Fruit fly (Drosophila melanogaster): ENCODE results near the gene CG9578.

The CG9578 gene

dm6 chrX:20159679-20160140 lies 10.3 kb upstream of the CG9578 start, which contains the start of gene Rab35 (continued):
- TF ChIP-seq inv (GFP tag; IDR thresholded peaks at IDR 0.05; ENCODE audit: partially characterized antibody) (peak; percentile 95), CG32532 (GFP tag; IDR thresholded peaks at IDR 0.05) (0 out of 2 replicates have a peak, but pooled peaks have one; percentile 13), amos (GFP tag; IDR thresholded peaks at IDR 0.05; ENCODE audit: partially characterized antibody) (peak; percentile 91), CG15514 (GFP tag; optimal IDR thresholded peaks at IDR 0.05) (peak; percentile 40), CG1603 (tag; optimal IDR thresholded peaks at IDR 0.05) (peak; percentile 82), tna (GFP tag; IDR thresholded peaks at IDR 0.05; ENCODE audit: partially characterized antibody) (peak; percentile 80), CoRest (tag; optimal IDR thresholded peaks at IDR 0.05) (peak; percentile 30), sima (GFP tag; optimal IDR thresholded peaks at IDR 0.05) (no peak), Taf1 (GFP tag; IDR thresholded peaks at IDR 0.05) (no peak), CG30431 (GFP tag; optimal IDR thresholded peaks at IDR 0.05) (no peak), vvl (GFP tag; IDR thresholded peaks at IDR 0.05) (peak; percentile 34; the same call in 1 of the 2 replicates), sob (GFP tag; IDR thresholded peaks at IDR 0.05) (peak; percentile 5; the same call in 1 of the 2 replicates), lilli (GFP tag; optimal IDR thresholded peaks at IDR 0.05) (peak; percentile 48), CG5180 (GFP tag; optimal IDR thresholded peaks at IDR 0.05) (no peak), CG10543 (GFP tag; optimal IDR thresholded peaks at IDR 0.05) (no peak), CG10959 (GFP tag; IDR thresholded peaks at IDR 0.05) (no peak), row (GFP tag; IDR thresholded peaks at IDR 0.05) (peak; percentile 65), CG3065 (GFP tag; optimal IDR thresholded peaks at IDR 0.05) (no peak), Dref (GFP tag; IDR thresholded peaks at IDR 0.05) (peak; percentile 77), CG2678 (tag; optimal IDR thresholded peaks at IDR 0.05) (peak; percentile 4), Xbp1 (GFP tag; optimal IDR thresholded peaks at IDR 0.05) (peak; percentile 31), CG2120 (GFP tag; optimal IDR thresholded peaks at IDR 0.05) (peak; percentile 49), CG8089 (GFP tag; optimal IDR thresholded peaks at IDR 0.05) (no peak), tup (GFP tag; optimal IDR thresholded peaks at IDR 0.05) (no peak), Chrac-16 (GFP tag; optimal IDR thresholded peaks at IDR 0.05) (peak; percentile 23), CG30020 (tag; optimal IDR thresholded peaks at IDR 0.05) (peak; percentile 68), CG34422 (GFP tag; IDR thresholded peaks at IDR 0.05) (no peak), cato (GFP tag; optimal IDR thresholded peaks at IDR 0.05; ENCODE audit: borderline replicate concordance) (no peak), BEAF-32 (GFP tag; optimal IDR thresholded peaks at IDR 0.05) (peak; percentile 96), tin (GFP tag; optimal IDR thresholded peaks at IDR 0.05) (peak; percentile 18), CG7839 (tag; optimal IDR thresholded peaks at IDR 0.05) (peak; percentile 7), CG12071 (GFP tag; optimal IDR thresholded peaks at IDR 0.05) (no peak), CG30403 (GFP tag; optimal IDR thresholded peaks at IDR 0.05) (peak; percentile 47), knrl (GFP tag; IDR thresholded peaks at IDR 0.05; ENCODE audit: partially characterized antibody) (peak; percentile 96), zen (tag; optimal IDR thresholded peaks at IDR 0.05) (peak; percentile 33), mam (GFP tag; optimal IDR thresholded peaks at IDR 0.05) (peak; percentile 37), CG31365 (tag; optimal IDR thresholded peaks at IDR 0.05) (no peak), Mad (GFP tag; optimal IDR thresholded peaks at IDR 0.05) (peak; percentile 10), vnd (GFP tag; IDR thresholded peaks at IDR 0.05; ENCODE audit: partially characterized antibody) (peak; percentile 94), Vsx1 (GFP tag; optimal IDR thresholded peaks at IDR 0.05) (no peak), bcd (GFP tag; optimal IDR thresholded peaks at IDR 0.05) (peak; percentile 0), mld (GFP tag; IDR thresholded peaks at IDR 0.05; ENCODE audit: partially characterized antibody) (peak; percentile 74; the same call in 2 of the 3 replicates), Xrp1 (GFP tag; IDR thresholded peaks at IDR 0.05) (0 out of 2 replicates have a peak, but pooled peaks have one; percentile 10), dimm (GFP tag; IDR thresholded peaks at IDR 0.05) (no peak), CG17359 (tag; optimal IDR thresholded peaks at IDR 0.05) (peak; percentile 46), zen2 (GFP tag; IDR thresholded peaks at IDR 0.05; ENCODE audit: partially characterized antibody) (peak; percentile 90), otp (GFP tag; IDR thresholded peaks at IDR 0.05) (no peak), CG9817 (tag; optimal IDR thresholded peaks at IDR 0.05) (peak; percentile 1), stwl (tag; optimal IDR thresholded peaks at IDR 0.05) (peak; percentile 54)
